Fruit fly (Drosophila melanogaster) whole organism, pupa: ENCODE measurements around the gene trh.

ENCODE experiments used
- CG12605 ChIP-seq: fragments of 200-800 bp; sonication (Bioruptor generic); IDR thresholded peaks from 2 replicates; pipeline ENCODE4 v1.3.6; 2022; ENCODE audit warnings: missing biosample characterization, missing genetic modification characterization
- CG15710 ChIP-seq: fragments of 200-800 bp; sonication (Bioruptor generic); optimal IDR thresholded peaks from 2 replicates; lab custom pipeline; 2018; ENCODE audit warnings: missing biosample characterization, mild to moderate bottlenecking, missing genetic modification characterization, moderate library complexity
- CG17806 ChIP-seq: fragments of 200-800 bp; sonication (Bioruptor generic); optimal IDR thresholded peaks from 2 replicates; lab custom pipeline; 2018; ENCODE audit warnings: missing biosample characterization, mild to moderate bottlenecking, missing genetic modification characterization, moderate library complexity
- CG32121 ChIP-seq: fragments of 200-800 bp; sonication (Bioruptor generic); IDR thresholded peaks from 2 replicates; pipeline ENCODE4 v1.3.6; 2022; ENCODE audit warnings: missing biosample characterization, missing genetic modification characterization
- CG34367 ChIP-seq: fragments of 200-800 bp; sonication (Bioruptor generic); optimal IDR thresholded peaks from 2 replicates; lab custom pipeline; 2018; ENCODE audit warnings: missing biosample characterization, mild to moderate bottlenecking, missing genetic modification characterization
- CG8159 ChIP-seq: fragments of 200-800 bp; sonication (Bioruptor generic); optimal IDR thresholded peaks from 3 replicates; lab custom pipeline; 2018; ENCODE audit warnings: missing biosample characterization, mild to moderate bottlenecking, missing genetic modification characterization, moderate library complexity
- CG8301 ChIP-seq: fragments of 200-800 bp; sonication (Bioruptor generic); optimal IDR thresholded peaks from 2 replicates; lab custom pipeline; 2018; ENCODE audit warnings: missing biosample characterization, mild to moderate bottlenecking, missing genetic modification characterization
- D1 ChIP-seq: fragments of 200-800 bp; sonication (Bioruptor generic); optimal IDR thresholded peaks from 2 replicates; lab custom pipeline; 2018; ENCODE audit warnings: missing biosample characterization, mild to moderate bottlenecking, missing genetic modification characterization, moderate library complexity
- EcR ChIP-seq: fragments of 200-800 bp; sonication (Bioruptor generic); optimal IDR thresholded peaks from 3 replicates; lab custom pipeline; 2019; ENCODE audit warnings: missing biosample characterization, missing genetic modification characterization, mild to moderate bottlenecking, moderate library complexity, missing genetic modification reagents
- Pif1A ChIP-seq: fragments of 200-800 bp; sonication (Bioruptor generic); optimal IDR thresholded peaks from 3 replicates; lab custom pipeline; 2016; ENCODE audit warnings: missing biosample characterization, missing genetic modification characterization
- Pif1B ChIP-seq: fragments of 200-800 bp; sonication (Bioruptor generic); optimal IDR thresholded peaks from 3 replicates; lab custom pipeline; 2016; ENCODE audit warnings: missing biosample characterization, missing genetic modification characterization
- rn ChIP-seq: fragments of 200-800 bp; sonication (Bioruptor generic); IDR thresholded peaks from 2 replicates; pipeline ENCODE4 v1.3.6; 2022; ENCODE audit warnings: missing biosample characterization, missing genetic modification characterization

DNA sequence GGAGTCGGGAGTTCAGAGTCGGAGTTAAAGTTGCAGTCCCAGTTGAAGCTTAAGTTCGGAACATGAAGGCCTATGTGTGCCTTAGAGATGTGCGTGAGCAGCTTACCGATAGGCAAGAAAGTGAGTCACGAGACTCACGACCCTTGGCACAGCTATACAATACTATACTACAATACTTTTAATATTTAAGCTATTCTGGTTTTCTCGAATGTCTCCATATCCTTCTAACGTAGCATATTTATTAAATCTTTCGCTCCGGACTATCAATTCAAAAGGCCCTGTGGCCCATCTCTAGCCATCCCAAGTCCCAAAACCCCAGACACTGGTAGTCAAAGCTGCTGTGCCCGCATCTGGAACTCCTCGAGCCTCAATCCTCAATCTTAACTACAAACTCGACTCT is 2.2 kb downstream of the trh start:
- TF ChIP-seq EcR (GFP tag; lab: Kevin White, UChicago) (no peak), CG8301 (tag; lab: Kevin White, UChicago) (no peak), CG34367 (tag; lab: Kevin White, UChicago) (no peak), Pif1B (no peak), CG8159 (no peak), Pif1A (GFP tag; lab: Kevin White, UChicago) (peak; percentile 25), CG15710 (tag; lab: Kevin White, UChicago) (no peak), D1 (no peak), rn (GFP tag; lab: Robert Waterston, UW) (no peak), CG17806 (tag; lab: Kevin White, UChicago) (peak; percentile 20), CG32121 (GFP tag; lab: Robert Waterston, UW) (no peak), CG12605 (GFP tag; lab: Robert Waterston, UW) (no peak)
